Worm (Caenorhabditis elegans) whole organism, L4/young adult: ENCODE results near the gene Y116A8B.4.
A peak's percentile ranks its signal among the peaks of the same experiment; 100 is the strongest.

ENCODE experiments used
- W03F9.2 ChIP-seq: fragments of 150-350 bp; optimal IDR thresholded peaks from 2 replicates; lab custom pipeline; 2014; ENCODE audit warnings: missing biosample characterization, missing genetic modification characterization
- dao-5 ChIP-seq: sonication (generic microtip); optimal IDR thresholded peaks from 2 replicates; lab custom pipeline; 2016; ENCODE audit warnings: missing genotype, missing genetic modification characterization, moderate library complexity, missing compliant biosample characterization
- him-1 ChIP-seq: sonication (generic microtip); optimal IDR thresholded peaks from 2 replicates; lab custom pipeline; 2016; ENCODE audit warnings: missing genotype, missing genetic modification reagents, missing genetic modification characterization, missing compliant biosample characterization

Gene Y116A8B.4

DNA sequence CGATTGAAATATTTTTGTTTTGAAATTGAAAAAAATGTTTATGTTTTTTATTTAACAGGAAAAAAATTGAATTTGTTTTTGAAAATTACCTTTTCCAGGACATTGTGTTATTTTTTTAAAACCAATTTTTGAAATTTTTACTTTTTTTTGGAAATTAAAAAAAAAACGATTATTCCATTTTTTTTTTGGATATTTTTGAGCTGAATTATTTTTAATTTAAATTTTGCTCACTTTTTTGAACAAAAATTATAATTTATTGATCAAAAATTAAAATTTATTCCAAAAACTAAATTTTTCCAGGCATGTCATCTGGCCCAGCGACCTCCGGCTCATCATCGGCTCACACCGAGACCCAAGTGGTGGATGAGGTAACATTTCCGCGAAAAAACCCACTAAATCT is 31.4 kb downstream of the Y116A8B.4 start, which contains the start of gene gtf-2E1:
TSS of gene gtf-2E1 (plus strand) at position 301 of the 400 bp plus-strand sequence.
- TF ChIP-seq him-1 (tag; lab: Kevin White, UChicago) (no peak), dao-5 (tag; lab: Kevin White, UChicago) (no peak), W03F9.2 (tag; lab: Kevin White, UChicago) (no peak)

- TF ChIP-seq W03F9.2 (tag; lab: Kevin White, UChicago) = no peak
- no peak for TF ChIP-seq him-1 (tag; lab: Kevin White, UChicago)
- TF ChIP-seq dao-5 (tag; lab: Kevin White, UChicago) = no peak
These were observed 35.2 kb downstream of the Y116A8B.4 start for ce11 chrIV:17258824-17259223.

ce11 chrIV:17259310-17259709 is 35.7 kb downstream of the Y116A8B.4 start, which contains the start of gene phyh-1:
Gene phyh-1, minus strand, starts transcription at chrIV:17259410.
- TF ChIP-seq dao-5 (tag; lab: Kevin White, UChicago) = no peak
- TF ChIP-seq W03F9.2 (tag; lab: Kevin White, UChicago) = no peak
- no peak for TF ChIP-seq him-1 (tag; lab: Kevin White, UChicago)

- no peak for TF ChIP-seq him-1 (tag; lab: Kevin White, UChicago)
- TF ChIP-seq W03F9.2 (tag; lab: Kevin White, UChicago) = no peak
- TF ChIP-seq dao-5 (tag; lab: Kevin White, UChicago) = no peak
These were observed 38.8 kb downstream of the Y116A8B.4 start, which contains the start of gene ZK550.6 for ce11 chrIV:17262385-17262784. Gene ZK550.6, minus strand, starts transcription at chrIV:17262485.

DNA sequence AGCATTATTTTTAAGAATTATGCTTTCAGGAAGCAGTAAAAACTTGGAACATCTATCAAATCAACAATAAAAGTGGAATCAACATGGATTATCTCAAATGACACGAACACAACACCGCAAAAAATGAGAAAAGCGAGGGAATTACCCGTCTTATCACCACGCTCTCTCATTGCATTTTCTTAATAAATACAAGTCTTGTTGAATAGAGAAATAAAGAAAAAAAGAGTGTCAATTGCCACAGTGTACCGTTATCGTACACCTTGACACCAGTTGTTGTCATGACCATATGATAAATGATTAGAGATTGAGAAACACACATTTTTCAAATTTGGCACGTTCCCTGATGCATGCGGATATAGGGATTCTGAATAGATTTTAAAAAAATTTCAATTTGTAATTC is 40.1 kb downstream of the Y116A8B.4 start:
- no peak for TF ChIP-seq him-1 (tag; lab: Kevin White, UChicago)
- no peak for TF ChIP-seq W03F9.2 (tag; lab: Kevin White, UChicago)
- no peak for TF ChIP-seq dao-5 (tag; lab: Kevin White, UChicago)

ce11 chrIV:17264714-17265113 is 41.1 kb downstream of the Y116A8B.4 start, which contains the start of gene F26D10.13:
Gene F26D10.13, minus strand, starts transcription at chrIV:17264814.
- TF ChIP-seq dao-5 (tag; lab: Kevin White, UChicago) (no peak), him-1 (tag; lab: Kevin White, UChicago) (no peak), W03F9.2 (tag; lab: Kevin White, UChicago) (no peak)

DNA sequence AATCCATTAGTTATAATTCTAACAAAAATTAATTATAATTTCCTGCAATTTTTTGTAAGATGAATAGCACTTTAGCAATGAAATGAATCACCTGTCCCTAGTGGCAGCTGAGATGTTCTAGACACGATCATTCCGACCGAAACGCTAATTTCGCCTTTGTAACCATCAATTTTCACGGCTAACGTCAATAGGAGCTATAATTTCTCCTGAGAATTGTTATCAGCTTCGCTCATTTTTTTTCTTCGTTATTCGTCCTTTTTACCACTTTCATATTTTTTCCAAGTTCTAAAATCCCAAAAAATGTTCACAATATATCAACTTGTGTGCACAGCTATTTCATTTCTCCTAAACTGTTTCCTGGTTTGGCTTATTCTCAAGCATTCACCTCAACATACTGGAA is 41.7 kb downstream of the Y116A8B.4 start, which contains the start of gene str-187:
TSS of gene str-187 (plus strand) at position 301 of the 400 bp plus-strand sequence.
- TF ChIP-seq him-1 (tag; lab: Kevin White, UChicago) (no peak), W03F9.2 (tag; lab: Kevin White, UChicago) (no peak), dao-5 (tag; lab: Kevin White, UChicago) (no peak)

DNA sequence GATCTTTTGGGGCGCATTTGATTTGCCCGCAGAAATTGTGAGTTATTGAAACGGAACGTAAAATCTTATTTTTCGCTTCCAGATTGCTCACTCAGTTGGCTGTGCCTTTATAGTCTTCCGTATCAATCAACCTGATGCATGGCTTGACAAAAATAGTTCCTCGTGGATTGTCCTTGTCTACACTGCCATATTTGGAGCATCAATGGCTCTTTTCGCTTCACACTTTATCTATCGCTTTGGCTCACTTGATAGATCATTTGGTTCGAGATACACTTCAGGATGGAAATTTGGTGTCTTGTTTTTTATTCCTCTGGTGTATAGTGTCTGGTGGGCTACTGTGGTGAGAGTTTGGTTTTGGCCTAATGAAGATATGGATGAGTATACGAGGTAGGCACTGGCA is 42.1 kb downstream of the Y116A8B.4 start:
- TF ChIP-seq dao-5 (tag; lab: Kevin White, UChicago) = no peak

DNA sequence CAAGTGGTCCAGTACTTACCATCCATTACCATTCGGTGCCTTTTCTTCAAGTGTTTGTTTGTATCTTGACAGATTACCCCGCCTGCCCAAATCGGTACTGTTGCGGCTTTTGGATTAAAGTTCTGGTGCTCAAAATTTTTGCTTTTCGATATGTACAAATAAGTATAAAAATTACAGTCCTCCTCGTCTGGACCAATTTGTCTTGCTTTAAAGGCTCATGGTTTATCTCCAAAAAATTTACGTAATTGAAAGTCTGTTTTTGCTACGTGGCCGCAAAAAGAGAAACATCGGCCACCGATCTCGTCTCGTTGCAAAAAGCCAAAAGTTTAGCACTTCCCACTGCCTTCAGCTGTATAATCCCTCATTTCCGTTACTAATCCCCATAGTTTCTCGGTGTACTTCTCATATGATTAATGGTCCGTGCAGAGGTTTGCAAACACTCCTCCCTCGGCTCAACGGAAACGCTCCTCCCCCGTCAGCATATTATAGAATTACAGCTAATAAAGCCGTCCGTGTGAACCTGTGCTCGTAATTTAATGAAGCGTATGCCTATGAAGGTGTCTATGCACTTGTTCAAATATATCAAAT is 43.8 kb downstream of the Y116A8B.4 start:
- TF ChIP-seq dao-5 (tag; lab: Kevin White, UChicago) (no peak), him-1 (tag; lab: Kevin White, UChicago) (no peak), W03F9.2 (tag; lab: Kevin White, UChicago) (no peak)

- TF ChIP-seq dao-5 (tag; lab: Kevin White, UChicago) = no peak
These were observed 44.5 kb downstream of the Y116A8B.4 start for ce11 chrIV:17268069-17268468.

DNA sequence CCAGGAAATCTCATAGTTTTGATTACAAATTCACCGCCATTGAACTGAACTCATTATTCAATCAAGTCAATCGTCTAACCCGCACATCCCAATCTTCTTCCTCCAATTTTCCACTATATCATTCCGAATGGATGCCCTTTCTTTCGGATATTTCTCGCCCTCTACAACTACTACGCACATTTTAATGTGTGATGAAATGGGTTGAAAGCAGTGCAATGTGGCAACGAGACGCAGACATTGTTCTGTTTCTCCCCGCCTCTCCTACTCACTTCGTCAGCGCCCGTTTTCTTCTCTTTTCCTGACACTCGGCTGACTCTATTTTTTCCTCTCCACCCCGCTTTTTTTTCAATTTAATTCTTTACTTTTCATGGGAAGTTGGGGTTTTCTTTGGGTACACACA is 45.1 kb downstream of the Y116A8B.4 start:
- TF ChIP-seq W03F9.2 (tag; lab: Kevin White, UChicago) = peak; percentile 12
- no peak for TF ChIP-seq him-1 (tag; lab: Kevin White, UChicago)

- no peak for TF ChIP-seq W03F9.2 (tag; lab: Kevin White, UChicago)
- TF ChIP-seq him-1 (tag; lab: Kevin White, UChicago) = no peak
- no peak for TF ChIP-seq dao-5 (tag; lab: Kevin White, UChicago)
These were observed 45.5 kb downstream of the Y116A8B.4 start, which contains the start of gene atgp-1 for ce11 chrIV:17269042-17269441. Gene atgp-1, plus strand, starts transcription at chrIV:17269342.

DNA sequence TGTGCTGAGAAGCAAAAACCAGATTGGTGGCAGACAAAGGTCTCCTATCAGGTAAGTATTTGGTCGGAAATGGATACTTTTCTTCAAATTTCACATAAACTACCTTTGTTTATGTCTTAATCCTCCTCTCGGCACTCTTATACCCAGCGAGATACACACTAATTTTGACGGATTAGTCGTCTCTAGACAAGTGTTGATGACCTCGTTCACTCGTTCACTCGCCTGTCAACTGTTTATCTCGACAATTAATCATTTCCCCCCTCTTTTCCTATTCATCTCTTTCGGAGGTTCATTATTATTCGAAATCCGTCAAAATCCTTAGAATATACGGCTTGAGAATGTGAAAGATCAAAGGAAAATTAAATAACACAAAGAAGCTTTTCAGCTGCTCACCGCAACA is 46.1 kb downstream of the Y116A8B.4 start:
- TF ChIP-seq him-1 (tag; lab: Kevin White, UChicago) = no peak
- TF ChIP-seq W03F9.2 (tag; lab: Kevin White, UChicago) = no peak
- TF ChIP-seq dao-5 (tag; lab: Kevin White, UChicago) = no peak

DNA sequence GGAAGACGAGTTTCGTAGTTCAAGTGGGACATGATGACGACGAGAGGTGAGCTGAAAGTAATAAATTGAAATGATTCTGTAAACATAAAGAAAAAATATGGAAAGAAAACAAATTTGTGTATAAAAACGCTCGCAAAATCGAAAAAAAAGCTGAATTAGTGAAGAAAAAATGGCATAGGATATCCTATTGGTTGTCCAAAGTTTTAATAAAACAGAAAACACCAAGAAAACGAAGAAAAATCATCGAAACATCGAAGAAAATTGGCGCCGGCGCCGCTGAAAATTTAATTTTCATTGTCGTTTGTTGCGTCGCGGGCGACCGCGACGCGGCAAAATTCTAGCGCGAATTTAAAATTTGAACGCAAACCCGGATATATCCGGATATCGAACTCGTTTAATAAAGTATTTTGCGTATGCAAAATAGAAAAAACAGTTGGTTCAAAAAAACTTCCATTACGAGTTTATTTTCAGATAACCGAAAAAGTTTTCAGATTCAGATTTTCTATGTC is 50.1 kb downstream of the Y116A8B.4 start, which contains the start of gene gln-5:
TSS of gene gln-5 (minus strand) at position 51 of the 509 bp plus-strand sequence.
- TF ChIP-seq him-1 (tag; lab: Kevin White, UChicago) (no peak), W03F9.2 (tag; lab: Kevin White, UChicago) (no peak), dao-5 (tag; lab: Kevin White, UChicago) (no peak)
